Worm (Caenorhabditis elegans) whole organism, young adult: ENCODE data around the gene T10C6.15.

Experiments used
- B0336.3 ChIP-seq: fragments of 200-800 bp; sonication (Bioruptor generic); IDR thresholded peaks from 2 replicates; pipeline ENCODE4 v1.3.6; 2022; ENCODE audit warnings: missing genetic modification characterization, missing compliant biosample characterization
- C06A6.2 ChIP-seq: fragments of 200-800 bp; sonication (Bioruptor generic); conservative IDR thresholded peaks from 2 replicates; pipeline ENCODE4 v1.3.6; 2022; ENCODE audit warnings: missing genetic modification characterization, missing compliant biosample characterization
- D2030.7 ChIP-seq: fragments of 200-800 bp; sonication (Bioruptor generic); IDR thresholded peaks from 2 replicates; pipeline ENCODE4 v1.3.6; 2022; ENCODE audit warnings: missing genetic modification reagents, missing genetic modification characterization, missing compliant biosample characterization
- F23B12.7 ChIP-seq: sonication (generic microtip); optimal IDR thresholded peaks from 2 replicates; lab custom pipeline; 2017; ENCODE audit warnings: missing genetic modification characterization, mild to moderate bottlenecking, missing compliant biosample characterization, antibody characterized with exemption, moderate library complexity; ENCODE audit not compliant: insufficient read depth
- F49E8.2 ChIP-seq: sonication (generic microtip); optimal IDR thresholded peaks from 3 replicates; lab custom pipeline; 2017; ENCODE audit warnings: missing genetic modification characterization, mild to moderate bottlenecking, missing compliant biosample characterization, antibody characterized with exemption, moderate library complexity; ENCODE audit not compliant: insufficient read depth
- T07F8.4 ChIP-seq: sonication (generic microtip); optimal IDR thresholded peaks from 2 replicates; lab custom pipeline; 2016; ENCODE audit warnings: mild to moderate bottlenecking, missing genetic modification characterization, moderate library complexity, missing compliant biosample characterization
- Y67H2A.10 ChIP-seq: fragments of 200-800 bp; sonication (Bioruptor generic); conservative IDR thresholded peaks from 2 replicates; pipeline ENCODE4 v1.3.6; 2022; ENCODE audit warnings: missing genetic modification reagents, missing genetic modification characterization, missing compliant biosample characterization
- Y79H2A.3 ChIP-seq: fragments of 200-800 bp; sonication (Bioruptor generic); conservative IDR thresholded peaks from 2 replicates; pipeline ENCODE4 v1.3.6; 2022; ENCODE audit warnings: missing genetic modification reagents, missing genetic modification characterization, missing compliant biosample characterization
- aptf-2 ChIP-seq: fragments of 200-800 bp; sonication (Bioruptor generic); conservative IDR thresholded peaks from 2 replicates; pipeline ENCODE4 v1.3.6; 2022; ENCODE audit warnings: missing genetic modification reagents, missing genetic modification characterization, missing compliant biosample characterization
- athp-1 ChIP-seq: sonication (generic microtip); optimal IDR thresholded peaks from 2 replicates; lab custom pipeline; 2017; ENCODE audit warnings: mild to moderate bottlenecking, missing genetic modification characterization, missing compliant biosample characterization
- attf-3 ChIP-seq: fragments of 200-800 bp; sonication (Bioruptor generic); conservative IDR thresholded peaks from 2 replicates; pipeline ENCODE4 v1.3.6; 2022; ENCODE audit warnings: missing genetic modification reagents, missing genetic modification characterization, missing compliant biosample characterization
- bed-2 ChIP-seq: fragments of 200-800 bp; sonication (Bioruptor generic); IDR thresholded peaks from 2 replicates; pipeline ENCODE4 v1.3.6; 2022; ENCODE audit warnings: missing genetic modification reagents, missing genetic modification characterization, missing compliant biosample characterization
- cebp-1 ChIP-seq, 2 experiments: fragments of 200-800 bp in 1 of 2; sonication (Bioruptor generic) in 1 of 2; sonication (generic microtip) in 1 of 2; IDR thresholded peaks in 1 of 2; optimal IDR thresholded peaks in 1 of 2; 2 replicates each; pipeline versions ENCODE4 v1.3.6 to Lab custom; 2017 to 2022; ENCODE audit warnings: missing compliant biosample characterization in 2 of 2, missing genetic modification characterization in 2 of 2, mild to moderate bottlenecking in 1 of 2, missing genetic modification reagents in 1 of 2, moderate library complexity in 1 of 2
- ceh-27 ChIP-seq: fragments of 200-800 bp; sonication (Bioruptor generic); optimal IDR thresholded peaks from 2 replicates; lab custom pipeline; 2018; ENCODE audit warnings: mild to moderate bottlenecking, missing genetic modification characterization, moderate library complexity, missing compliant biosample characterization
- ceh-40 ChIP-seq: fragments of 200-800 bp; sonication (Bioruptor generic); IDR thresholded peaks from 2 replicates; pipeline ENCODE4 v1.3.6; 2022; ENCODE audit warnings: missing genetic modification characterization, missing compliant biosample characterization
- ceh-79 ChIP-seq: sonication (generic microtip); optimal IDR thresholded peaks from 2 replicates; lab custom pipeline; 2017; ENCODE audit warnings: mild to moderate bottlenecking, missing genetic modification characterization, missing compliant biosample characterization
- ceh-91 ChIP-seq: fragments of 200-800 bp; sonication (Bioruptor generic); IDR thresholded peaks from 2 replicates; pipeline ENCODE4 v1.3.6; 2022; ENCODE audit warnings: missing genetic modification reagents, missing genetic modification characterization, missing compliant biosample characterization
- dox-1 ChIP-seq: fragments of 200-800 bp; sonication (Bioruptor generic); IDR thresholded peaks from 2 replicates; pipeline ENCODE4 v1.3.6; 2022; ENCODE audit warnings: missing genetic modification reagents, missing genetic modification characterization, missing compliant biosample characterization
- egl-44 ChIP-seq: fragments of 200-800 bp; sonication (Bioruptor generic); IDR thresholded peaks from 2 replicates; pipeline ENCODE4 v1.3.6; 2022; ENCODE audit warnings: missing genetic modification reagents, missing genetic modification characterization, missing compliant biosample characterization
- ets-4 ChIP-seq: fragments of 200-800 bp; sonication (Bioruptor generic); optimal IDR thresholded peaks from 2 replicates; lab custom pipeline; 2018; ENCODE audit warnings: mild to moderate bottlenecking, missing genetic modification characterization, missing compliant biosample characterization
- fkh-3 ChIP-seq: sonication (generic microtip); optimal IDR thresholded peaks from 2 replicates; lab custom pipeline; 2016; ENCODE audit warnings: mild to moderate bottlenecking, missing genetic modification characterization, missing compliant biosample characterization
- hlh-12 ChIP-seq: sonication (generic microtip); optimal IDR thresholded peaks from 2 replicates; lab custom pipeline; 2016; ENCODE audit warnings: missing genetic modification characterization, missing compliant biosample characterization
- hlh-26 ChIP-seq: fragments of 200-800 bp; sonication (Bioruptor generic); conservative IDR thresholded peaks from 2 replicates; pipeline ENCODE4 v1.3.6; 2022; ENCODE audit warnings: missing genetic modification reagents, missing genetic modification characterization, missing compliant biosample characterization
- hrde-1 ChIP-seq: sonication (generic microtip); optimal IDR thresholded peaks from 2 replicates; lab custom pipeline; 2016; ENCODE audit warnings: missing genetic modification characterization, mild to moderate bottlenecking, missing compliant biosample characterization, moderate library complexity, missing genotype, missing genetic modification reagents, borderline replicate concordance
- lin-35 ChIP-seq, 3 experiments: fragments of 150-350 bp in 2 of 3; sonication (generic microtip) in 1 of 3; optimal IDR thresholded peaks; 2 replicates each; lab custom pipeline; 2014 to 2018; ENCODE audit warnings: missing biosample characterization in 3 of 3, missing genetic modification characterization in 3 of 3, missing genetic modification reagents in 3 of 3
- lsl-1 ChIP-seq: fragments of 200-800 bp; sonication (Bioruptor generic); optimal IDR thresholded peaks from 2 replicates; lab custom pipeline; 2018; ENCODE audit warnings: mild to moderate bottlenecking, missing genetic modification characterization, moderate library complexity, missing compliant biosample characterization
- lsy-27 ChIP-seq: sonication (generic microtip); optimal IDR thresholded peaks from 2 replicates; lab custom pipeline; 2017; ENCODE audit warnings: missing genetic modification characterization, mild to moderate bottlenecking, missing compliant biosample characterization, antibody characterized with exemption, missing genotype, borderline replicate concordance; ENCODE audit not compliant: insufficient read depth
- madf-8 ChIP-seq: fragments of 200-800 bp; sonication (Bioruptor generic); conservative IDR thresholded peaks from 2 replicates; pipeline ENCODE4 v1.3.6; 2022; ENCODE audit warnings: missing genetic modification reagents, missing genetic modification characterization, missing compliant biosample characterization
- mel-28 ChIP-seq: sonication (generic microtip); optimal IDR thresholded peaks from 2 replicates; lab custom pipeline; 2016; ENCODE audit warnings: borderline replicate concordance, mild to moderate bottlenecking, missing genetic modification characterization, missing compliant biosample characterization
- nfya-2 ChIP-seq: fragments of 200-800 bp; sonication (Bioruptor generic); IDR thresholded peaks from 2 replicates; pipeline ENCODE4 v1.3.6; 2022; ENCODE audit warnings: missing genetic modification reagents, missing genetic modification characterization, missing compliant biosample characterization
- nhr-120 ChIP-seq: fragments of 200-800 bp; sonication (Bioruptor generic); IDR thresholded peaks from 2 replicates; pipeline ENCODE4 v1.3.6; 2022; ENCODE audit warnings: missing genetic modification characterization, missing compliant biosample characterization
- nhr-179 ChIP-seq: sonication (generic microtip); optimal IDR thresholded peaks from 2 replicates; lab custom pipeline; 2016; ENCODE audit warnings: mild to moderate bottlenecking, missing genetic modification characterization, missing compliant biosample characterization
- nhr-27 ChIP-seq: fragments of 200-800 bp; sonication (Bioruptor generic); optimal IDR thresholded peaks from 2 replicates; lab custom pipeline; 2018; ENCODE audit warnings: mild to moderate bottlenecking, missing genetic modification characterization, moderate library complexity, missing compliant biosample characterization
- pbrm-1 ChIP-seq: fragments of 200-800 bp; sonication (Bioruptor generic); IDR thresholded peaks from 2 replicates; pipeline ENCODE4 v1.3.6; 2022; ENCODE audit warnings: missing genetic modification reagents, missing genetic modification characterization, missing compliant biosample characterization
- rec-8 ChIP-seq, 2 experiments: sonication (generic microtip); optimal IDR thresholded peaks; 2 replicates each; lab custom pipeline; 2016; ENCODE audit warnings: mild to moderate bottlenecking in 2 of 2, missing genetic modification characterization in 2 of 2, missing genetic modification reagents in 2 of 2, missing genotype in 2 of 2, missing biosample characterization in 1 of 2, missing compliant biosample characterization in 1 of 2, moderate library complexity in 1 of 2
- sdz-38 ChIP-seq: sonication (generic microtip); optimal IDR thresholded peaks from 2 replicates; lab custom pipeline; 2016; ENCODE audit warnings: missing genotype, missing genetic modification characterization, missing compliant biosample characterization
- sea-2 ChIP-seq: fragments of 200-800 bp; sonication (Bioruptor generic); IDR thresholded peaks from 2 replicates; pipeline ENCODE4 v1.3.6; 2022; ENCODE audit warnings: missing genetic modification characterization, missing compliant biosample characterization
- snpc-1.1 ChIP-seq: sonication (generic microtip); optimal IDR thresholded peaks from 2 replicates; lab custom pipeline; 2017; ENCODE audit warnings: missing genetic modification characterization, mild to moderate bottlenecking, missing compliant biosample characterization, antibody characterized with exemption, moderate library complexity, missing genotype, missing genetic modification reagents; ENCODE audit not compliant: insufficient read depth
- snpc-4 ChIP-seq, 5 experiments: fragments of 150-350 bp in 1 of 5; sonication (generic microtip) in 4 of 5; optimal IDR thresholded peaks; 2 replicates each; lab custom pipeline; 2014 to 2018; ENCODE audit warnings: missing genetic modification characterization in 5 of 5, missing biosample characterization in 3 of 5, antibody characterized with exemption in 2 of 5, mild to moderate bottlenecking in 2 of 5, missing compliant biosample characterization in 2 of 5, missing genotype in 2 of 5, moderate library complexity in 2 of 5, missing genetic modification reagents in 1 of 5
- unc-130 ChIP-seq: sonication (generic microtip); optimal IDR thresholded peaks from 2 replicates; lab custom pipeline; 2016; ENCODE audit warnings: missing genetic modification reagents, missing genetic modification characterization, missing compliant biosample characterization
- zfh-2 ChIP-seq: fragments of 200-800 bp; sonication (Bioruptor generic); conservative IDR thresholded peaks from 2 replicates; pipeline ENCODE4 v1.3.6; 2022; ENCODE audit warnings: missing genetic modification reagents, missing genetic modification characterization, missing compliant biosample characterization
- ztf-22 ChIP-seq: fragments of 200-800 bp; sonication (Bioruptor generic); optimal IDR thresholded peaks from 2 replicates; lab custom pipeline; 2018; ENCODE audit warnings: mild to moderate bottlenecking, missing genetic modification characterization, moderate library complexity, missing compliant biosample characterization
- ztf-6 ChIP-seq: fragments of 200-800 bp; sonication (Bioruptor generic); IDR thresholded peaks from 2 replicates; pipeline ENCODE4 v1.3.6; 2022; ENCODE audit warnings: missing genetic modification reagents, missing genetic modification characterization, missing compliant biosample characterization

T10C6.15 gene

DNA sequence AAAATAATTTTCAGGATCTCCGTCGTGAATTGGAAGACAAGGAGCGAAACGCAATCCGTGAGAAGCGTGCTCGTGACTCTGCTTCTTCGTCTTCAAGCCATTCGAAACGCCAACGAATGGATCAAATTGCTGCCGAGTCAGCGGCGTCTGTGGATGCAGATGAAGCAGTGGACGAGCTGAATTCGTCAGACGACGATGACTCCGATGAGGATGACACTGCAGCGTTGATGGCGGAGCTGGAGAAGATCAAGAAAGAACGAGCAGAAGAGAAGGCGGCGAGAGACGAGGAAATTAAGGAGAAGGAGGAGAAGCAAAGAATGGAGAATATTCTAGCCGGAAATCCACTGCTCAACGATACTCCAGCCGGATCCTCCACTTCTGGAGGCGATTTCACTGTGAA, 22.2 kb downstream of the T10C6.15 start:
- TF ChIP-seq T07F8.4 (tag; lab: Kevin White, UChicago) (no peak), zfh-2 (GFP tag; lab: Robert Waterston, UW) (peak; percentile 79), aptf-2 (GFP tag; lab: Robert Waterston, UW) (no peak), sea-2 (GFP tag; lab: Robert Waterston, UW) (no peak), hrde-1 (tag; lab: Kevin White, UChicago) (no peak), bed-2 (GFP tag; lab: Robert Waterston, UW) (no peak), B0336.3 (no peak), D2030.7 (GFP tag; lab: Robert Waterston, UW) (no peak)

DNA sequence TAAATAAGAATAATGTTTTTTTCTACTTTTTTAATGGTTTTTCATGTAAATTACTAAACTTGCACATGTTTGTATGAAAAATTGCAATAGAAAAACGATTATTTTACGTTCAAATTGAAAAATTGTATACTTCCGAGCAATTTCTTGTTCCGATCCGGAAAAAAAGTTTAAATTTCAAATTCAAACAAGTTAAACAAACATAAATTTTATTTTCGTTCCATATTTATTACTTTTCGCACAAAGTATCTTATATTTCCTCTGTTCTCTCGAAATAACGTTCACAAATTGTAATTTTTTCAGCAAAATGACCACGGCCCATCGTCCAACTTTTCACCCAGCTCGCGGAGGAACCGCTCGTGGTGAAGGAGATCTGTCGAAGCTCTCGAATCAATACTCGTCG, 22.7 kb downstream of the T10C6.15 start, which contains the start of gene cwc-15:
cwc-15 (plus strand) TSS at position 301 of the 400 bp plus-strand sequence.
- TF ChIP-seq fkh-3 (tag; lab: Kevin White, UChicago), result no peak
- no peak for TF ChIP-seq athp-1 (tag; lab: Kevin White, UChicago)
- TF ChIP-seq nhr-120 (GFP tag; lab: Robert Waterston, UW), result no peak
- TF ChIP-seq snpc-1.1 (tag; lab: Kevin White, UChicago), result no peak
- TF ChIP-seq sdz-38 (tag; lab: Kevin White, UChicago), result no peak
- no peak for TF ChIP-seq ztf-6 (GFP tag; lab: Robert Waterston, UW)
- no peak for TF ChIP-seq F23B12.7 (tag; lab: Kevin White, UChicago)
- TF ChIP-seq rec-8 (tag; optimal IDR thresholded peaks at IDR 0.05; lab: Kevin White, UChicago), result no peak
- TF ChIP-seq, all 124 proteins: peak for 0

DNA sequence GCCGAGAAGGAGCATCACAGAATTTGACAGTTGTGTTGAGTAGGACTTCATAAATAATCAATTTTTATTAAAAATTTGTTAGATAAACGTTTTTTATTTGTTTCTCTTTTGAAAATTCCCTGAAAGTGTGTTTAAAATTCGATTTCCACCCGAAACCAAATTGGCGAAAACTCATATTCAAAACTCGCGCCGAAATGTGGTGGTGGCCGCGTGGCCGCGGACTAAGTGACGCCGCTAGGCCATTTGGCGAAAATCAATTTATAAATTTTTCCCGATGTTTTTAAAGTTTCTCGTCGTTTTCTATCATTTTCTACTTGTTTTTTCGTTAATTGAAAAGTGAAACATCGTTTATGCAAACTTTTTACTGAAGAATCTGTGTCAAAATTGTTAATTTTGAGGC, 23.1 kb downstream of the T10C6.15 start:
- no peak for TF ChIP-seq ceh-91 (GFP tag; lab: Robert Waterston, UW)
- TF ChIP-seq hlh-12 (tag; lab: Kevin White, UChicago), result no peak
- TF ChIP-seq C06A6.2, result no peak
- TF ChIP-seq ceh-27 (GFP tag; lab: Kevin White, UChicago), result peak; percentile 62
- no peak for TF ChIP-seq cebp-1 (GFP tag; IDR thresholded peaks at IDR 0.05; lab: Robert Waterston, UW)
- no peak for TF ChIP-seq cebp-1 (tag; optimal IDR thresholded peaks at IDR 0.05; lab: Kevin White, UChicago)
- no peak for TF ChIP-seq mel-28 (tag; lab: Kevin White, UChicago)
- TF ChIP-seq pbrm-1 (GFP tag; lab: Robert Waterston, UW), result no peak
- no peak for TF ChIP-seq ztf-22 (GFP tag; lab: Kevin White, UChicago)
- 0 out of 2 replicates have a peak, but pooled peaks have one; percentile 26 for TF ChIP-seq dox-1 (GFP tag; lab: Robert Waterston, UW)
- no peak for TF ChIP-seq F49E8.2
- no peak for TF ChIP-seq ets-4 (GFP tag; lab: Kevin White, UChicago)
- no peak for TF ChIP-seq snpc-4 (GFP tag; optimal IDR thresholded peaks at IDR 0.05; lab: Kevin White, UChicago)
- TF ChIP-seq snpc-4 (tag; optimal IDR thresholded peaks at IDR 0.05; lab: Kevin White, UChicago), result no peak
- TF ChIP-seq ceh-40 (GFP tag; lab: Robert Waterston, UW), result no peak
- peak; percentile 16 for TF ChIP-seq lsl-1 (GFP tag; lab: Kevin White, UChicago)
- TF ChIP-seq madf-8 (GFP tag; lab: Robert Waterston, UW), result no peak
- TF ChIP-seq egl-44 (GFP tag; lab: Robert Waterston, UW), result 0 out of 2 replicates have a peak, but pooled peaks have one; percentile 25
- no peak for TF ChIP-seq nhr-27 (tag; lab: Kevin White, UChicago)
- TF ChIP-seq lin-35 (GFP tag; optimal IDR thresholded peaks at IDR 0.05; lab: Kevin White, UChicago), result no peak
- no peak for TF ChIP-seq unc-130 (GFP tag; lab: Kevin White, UChicago)
- TF ChIP-seq nhr-179 (tag; lab: Kevin White, UChicago), result no peak
- TF ChIP-seq Y67H2A.10 (GFP tag; lab: Robert Waterston, UW), result no peak
- no peak for TF ChIP-seq attf-3 (GFP tag; lab: Robert Waterston, UW)
- no peak for TF ChIP-seq ceh-79
- TF ChIP-seq nfya-2, result no peak
- TF ChIP-seq hlh-26 (GFP tag; lab: Robert Waterston, UW), result no peak
- no peak for TF ChIP-seq lsy-27 (tag; lab: Kevin White, UChicago)
- no peak for TF ChIP-seq Y79H2A.3 (GFP tag; lab: Robert Waterston, UW)
